Worm (Caenorhabditis elegans): ENCODE data around the gene srsx-2.

ce11 chrV:17430066-17430465 is 8.2 kb downstream of the srsx-2 start, which contains the start of gene T27C5.10:
- TF ChIP-seq elt-3 (tag; optimal IDR thresholded peaks at IDR 0.05) = no peak
- TF ChIP-seq fkh-10 (GFP tag; optimal IDR thresholded peaks at IDR 0.05) = no peak
- no peak for TF ChIP-seq nhr-12 (tag; optimal IDR thresholded peaks at IDR 0.05)
- no peak for TF ChIP-seq nhr-77 (tag; optimal IDR thresholded peaks at IDR 0.05)

Measured in whole organism, L1 larva.